Fruit fly (Drosophila melanogaster) Kc167 (cell line): ENCODE results near the gene CG14330.

Source experiments
- Myc ChIP-seq: fragments of >200 bp; optimal IDR thresholded peaks from 2 replicates; lab custom pipeline; 2017; ENCODE audit warnings: missing external identifiers
- Sin3A ChIP-seq: fragments of >200 bp; optimal IDR thresholded peaks from 2 replicates; lab custom pipeline; 2018; ENCODE audit warnings: missing external identifiers
- h ChIP-seq: fragments of >200 bp; optimal IDR thresholded peaks from 3 replicates; lab custom pipeline; 2018; ENCODE audit warnings: missing external identifiers
- insv ChIP-seq: fragments of >200 bp; optimal IDR thresholded peaks from 3 replicates; lab custom pipeline; 2018; ENCODE audit warnings: missing external identifiers
- psq ChIP-seq: fragments of >200 bp; optimal IDR thresholded peaks from 2 replicates; lab custom pipeline; 2017; ENCODE audit warnings: missing external identifiers
- ttk ChIP-seq: sonication (Bioruptor generic); optimal IDR thresholded peaks from 2 replicates; lab custom pipeline; 2017; ENCODE audit warnings: missing external identifiers

The CG14330 gene

dm6 chr3R:17425417-17425915, 31.1 kb downstream of the CG14330 start, which contains the start of gene cysu:
TSS of gene cysu (plus strand) at chr3R:17425768.
- TF ChIP-seq Myc (lab: Kevin White, UChicago) (no peak), insv (lab: Kevin White, UChicago) (no peak), ttk (lab: Kevin White, UChicago) (no peak), Sin3A (lab: Kevin White, UChicago) (no peak), h (no peak), psq (lab: Kevin White, UChicago) (no peak)

dm6 chr3R:17422102-17422501, 34.5 kb downstream of the CG14330 start, which contains the start of gene CG14332:
TSS of gene CG14332 (minus strand) at chr3R:17422202.
- TF ChIP-seq Sin3A (lab: Kevin White, UChicago) (no peak), ttk (lab: Kevin White, UChicago) (no peak), psq (lab: Kevin White, UChicago) (no peak), insv (lab: Kevin White, UChicago) (no peak), h (no peak), Myc (lab: Kevin White, UChicago) (no peak)

- TF ChIP-seq ttk (lab: Kevin White, UChicago) = no peak
- no peak for TF ChIP-seq h
- TF ChIP-seq insv (lab: Kevin White, UChicago) = no peak
- no peak for TF ChIP-seq psq (lab: Kevin White, UChicago)
- TF ChIP-seq Myc (lab: Kevin White, UChicago) = no peak
Measured at dm6 chr3R:17420338-17420737, 36.2 kb downstream of the CG14330 start, which contains the start of gene CG42835. TSS of gene CG42835 (plus strand) at chr3R:17420638.

dm6 chr3R:17418459-17418858, 38.1 kb downstream of the CG14330 start, which contains the start of gene CG42834:
TSS of gene CG42834 (plus strand) at chr3R:17418759.
- TF ChIP-seq h = no peak
- no peak for TF ChIP-seq Myc (lab: Kevin White, UChicago)
- TF ChIP-seq Sin3A (lab: Kevin White, UChicago) = no peak
- no peak for TF ChIP-seq ttk (lab: Kevin White, UChicago)
- no peak for TF ChIP-seq insv (lab: Kevin White, UChicago)
- TF ChIP-seq psq (lab: Kevin White, UChicago) = no peak

- TF ChIP-seq h (no peak), psq (lab: Kevin White, UChicago) (no peak), insv (lab: Kevin White, UChicago) (no peak), ttk (lab: Kevin White, UChicago) (no peak), Myc (lab: Kevin White, UChicago) (no peak), Sin3A (lab: Kevin White, UChicago) (no peak)
Measured at dm6 chr3R:17417167-17417566, 39.4 kb downstream of the CG14330 start, which contains the start of gene CG33333. TSS of gene CG33333 (plus strand) at chr3R:17417467.

- no peak for TF ChIP-seq psq (lab: Kevin White, UChicago)
- TF ChIP-seq Sin3A (lab: Kevin White, UChicago) = no peak
- no peak for TF ChIP-seq Myc (lab: Kevin White, UChicago)
- no peak for TF ChIP-seq insv (lab: Kevin White, UChicago)
- TF ChIP-seq ttk (lab: Kevin White, UChicago) = no peak
- no peak for TF ChIP-seq h
Measured at dm6 chr3R:17415439-17415838, 41.1 kb downstream of the CG14330 start, which contains the start of gene CG5866. TSS of gene CG5866 (plus strand) at chr3R:17415739.

dm6 chr3R:17413601-17414000, 43.0 kb downstream of the CG14330 start, which contains the start of gene CG42822:
TSS of gene CG42822 (plus strand) at chr3R:17413901.
- TF ChIP-seq psq (lab: Kevin White, UChicago) (no peak), Sin3A (lab: Kevin White, UChicago) (no peak), Myc (lab: Kevin White, UChicago) (no peak)

- no peak for TF ChIP-seq ttk (lab: Kevin White, UChicago)
- no peak for TF ChIP-seq insv (lab: Kevin White, UChicago)
- TF ChIP-seq psq (lab: Kevin White, UChicago) = no peak
- no peak for TF ChIP-seq Myc (lab: Kevin White, UChicago)
- TF ChIP-seq h = no peak
- TF ChIP-seq Sin3A (lab: Kevin White, UChicago) = no peak
Measured at dm6 chr3R:17412458-17413127, 44.0 kb downstream of the CG14330 start, which contains the start of gene CG42821. TSS of gene CG42821 (plus strand) at chr3R:17413077.

- TF ChIP-seq Myc (lab: Kevin White, UChicago) = no peak
- TF ChIP-seq h = no peak
- TF ChIP-seq ttk (lab: Kevin White, UChicago) = no peak
- no peak for TF ChIP-seq psq (lab: Kevin White, UChicago)
Measured at dm6 chr3R:17410808-17411207, 45.8 kb downstream of the CG14330 start, which contains the start of gene CG5863. TSS of gene CG5863 (plus strand) at chr3R:17411108.

dm6 chr3R:17409319-17409718, 47.3 kb downstream of the CG14330 start, which contains the start of gene CG5860:
TSS of gene CG5860 (plus strand) at chr3R:17409619.
- no peak for TF ChIP-seq h

dm6 chr3R:17407576-17407975, 49.0 kb downstream of the CG14330 start, which contains the start of gene CG17283:
TSS of gene CG17283 (plus strand) at chr3R:17407876.
- no peak for TF ChIP-seq psq (lab: Kevin White, UChicago)
- TF ChIP-seq Sin3A (lab: Kevin White, UChicago) = no peak
- no peak for TF ChIP-seq insv (lab: Kevin White, UChicago)
- no peak for TF ChIP-seq ttk (lab: Kevin White, UChicago)
- no peak for TF ChIP-seq Myc (lab: Kevin White, UChicago)
- TF ChIP-seq h = no peak

- TF ChIP-seq Sin3A (lab: Kevin White, UChicago) (no peak), ttk (lab: Kevin White, UChicago) (no peak), h (no peak), psq (lab: Kevin White, UChicago) (no peak), insv (lab: Kevin White, UChicago) (no peak), Myc (lab: Kevin White, UChicago) (no peak)
Measured at dm6 chr3R:17406411-17406810, 50.2 kb downstream of the CG14330 start, which contains the start of the genes CG42824 and CG42798. TSS of gene CG42824 (minus strand) at chr3R:17406511. TSS of gene CG42798 (plus strand) at chr3R:17406678.
